Worm (Caenorhabditis elegans): ENCODE results near the gene snx-13.

DNA sequence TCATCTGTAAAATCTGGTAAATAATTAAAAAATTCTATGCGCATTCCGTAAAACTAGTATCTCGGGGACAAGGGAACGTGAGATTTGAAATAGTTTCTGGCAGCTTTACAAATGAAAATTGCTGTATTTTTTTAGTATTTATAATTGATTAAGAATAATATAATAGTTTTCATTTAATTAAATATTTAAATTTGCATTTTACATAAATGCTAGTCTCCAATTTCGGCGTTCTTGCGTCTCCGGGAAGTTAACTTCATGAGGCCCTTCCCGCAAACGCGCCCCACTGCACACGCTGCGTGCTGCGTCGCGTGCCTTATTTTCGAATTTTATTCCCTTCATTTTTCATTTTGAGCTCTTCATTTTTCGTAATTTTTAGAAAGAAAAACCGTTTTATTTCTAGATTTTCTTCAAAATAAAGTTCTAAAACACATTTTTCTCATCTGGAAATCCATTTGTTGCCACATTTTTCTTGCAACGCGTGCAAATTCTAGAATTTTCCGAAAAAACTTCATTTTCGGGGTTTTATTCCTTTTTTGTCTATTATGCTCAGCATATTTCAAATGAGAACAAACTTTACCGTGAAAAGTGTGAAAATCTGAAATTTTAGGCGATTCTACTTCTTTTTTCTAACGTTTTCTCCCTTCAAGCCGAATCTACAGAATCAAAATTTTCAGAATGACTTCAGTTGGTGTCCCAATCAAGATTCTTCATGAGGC lies at the start of gene snx-13, which contains the start of gene snr-1:
- TF ChIP-seq zip-8 (tag; optimal IDR thresholded peaks at IDR 0.05): no peak
- TF ChIP-seq blmp-1 (tag; optimal IDR thresholded peaks at IDR 0.05): no peak
- TF ChIP-seq lin-13 (tag; optimal IDR thresholded peaks at IDR 0.05): peak; percentile 66

Data from whole organism, mixed stage, embryonic.